Fruit fly (Drosophila melanogaster) S2 (cell line): ENCODE measurements around the gene Pde1c.

Experiments used
- CG8478 ChIP-seq: fragments of >200 bp; optimal IDR thresholded peaks from 2 replicates; lab custom pipeline; 2018
- CTCF ChIP-seq, 2 experiments: fragments of >200 bp; optimal IDR thresholded peaks; 2 replicates each; lab custom pipeline; 2018

DNA sequence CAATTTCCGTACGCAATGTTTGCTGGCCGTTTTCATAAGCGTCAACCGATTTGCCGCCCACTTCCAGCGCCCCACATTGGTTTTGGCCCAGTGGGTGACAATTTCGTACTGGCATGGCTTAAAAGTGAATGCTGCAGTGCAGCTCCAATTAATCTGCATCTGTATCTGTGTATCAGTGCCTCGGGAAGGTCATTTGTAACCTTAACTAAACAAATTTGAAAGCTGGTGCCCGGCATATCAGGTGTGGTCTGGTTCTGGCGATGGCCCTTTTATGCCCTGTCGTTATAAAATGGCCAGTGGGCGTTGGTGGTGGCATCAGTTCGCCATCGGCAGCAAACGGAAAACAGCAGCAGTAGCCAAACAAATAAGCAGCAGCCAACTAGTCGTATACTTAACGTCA lies 15.5 kb upstream of the Pde1c start, which contains the start of gene Crys:
- no peak for TF ChIP-seq CG8478 (lab: Kevin White, UChicago)
- no peak for TF ChIP-seq CTCF (optimal IDR thresholded peaks at IDR 0.05; lab: Kevin White, UChicago)
